Worm (Caenorhabditis elegans) whole organism, L2 larva: Measurements from ENCODE around the gene F41E6.17.
"Not testable (repeated sequence)": the region's sequence is repeated elsewhere in the genome, so short reads cannot be mapped to it uniquely, and the experiment has no call there.

Experiments
- ZK546.5 ChIP-seq: sonication (generic microtip); optimal IDR thresholded peaks from 2 replicates; lab custom pipeline; 2017; ENCODE audit warnings: missing biosample characterization, missing genetic modification characterization
- ama-1 ChIP-seq: fragments of 150-350 bp; optimal IDR thresholded peaks from 2 replicates; lab custom pipeline; 2018; ENCODE audit warnings: inconsistent platforms
- ceh-16 ChIP-seq: fragments of 150-350 bp; optimal IDR thresholded peaks from 2 replicates; lab custom pipeline; 2014; ENCODE audit warnings: missing biosample characterization, missing genetic modification characterization
- fos-1 ChIP-seq: fragments of 150-350 bp; optimal IDR thresholded peaks from 2 replicates; lab custom pipeline; 2014; ENCODE audit warnings: missing biosample characterization, missing genetic modification characterization
- snpc-4 ChIP-seq: fragments of 150-350 bp; optimal IDR thresholded peaks from 2 replicates; lab custom pipeline; 2014; ENCODE audit warnings: missing biosample characterization, missing genetic modification characterization
- unc-62 ChIP-seq: fragments of 150-350 bp; optimal IDR thresholded peaks from 2 replicates; lab custom pipeline; 2014; ENCODE audit warnings: missing biosample characterization, missing genetic modification reagents, missing genetic modification characterization
- ztf-4 ChIP-seq: fragments of 150-350 bp; optimal IDR thresholded peaks from 2 replicates; lab custom pipeline; 2014; ENCODE audit warnings: missing biosample characterization, missing genetic modification characterization

- TF ChIP-seq ZK546.5 (tag; lab: Kevin White, UChicago); fos-1 (tag; lab: Kevin White, UChicago); snpc-4 (tag; lab: Kevin White, UChicago); ama-1 (lab: Kevin White, UChicago); ceh-16 (tag; lab: Kevin White, UChicago); ztf-4 (tag; lab: Kevin White, UChicago); unc-62 (GFP tag; lab: Kevin White, UChicago): not testable (repeated sequence)
Measured at ce11 chrV:8574762-8575161, 49.1 kb upstream of the F41E6.17 start, which contains the start of gene F25G6.1.
